Fruit fly (Drosophila melanogaster) whole organism, pupa: ENCODE results near the gene dysf.

ENCODE experiments used
- CG10348 ChIP-seq: fragments of 200-800 bp; sonication (Bioruptor generic); IDR thresholded peaks from 2 replicates; pipeline ENCODE4 v1.3.6; 2022; ENCODE audit warnings: missing biosample characterization, missing genetic modification characterization
- CG12605 ChIP-seq: fragments of 200-800 bp; sonication (Bioruptor generic); IDR thresholded peaks from 2 replicates; pipeline ENCODE4 v1.3.6; 2022; ENCODE audit warnings: missing biosample characterization, missing genetic modification characterization
- CG13204 ChIP-seq: fragments of 200-800 bp; sonication (Bioruptor generic); optimal IDR thresholded peaks from 2 replicates; lab custom pipeline; 2018; ENCODE audit warnings: missing biosample characterization, mild to moderate bottlenecking, missing genetic modification characterization, moderate library complexity
- CG14655 ChIP-seq: fragments of 200-800 bp; sonication (Bioruptor generic); optimal IDR thresholded peaks from 3 replicates; lab custom pipeline; 2017; ENCODE audit warnings: mild to moderate bottlenecking, missing biosample characterization, missing genetic modification reagents, missing genetic modification characterization
- CG15710 ChIP-seq: fragments of 200-800 bp; sonication (Bioruptor generic); optimal IDR thresholded peaks from 2 replicates; lab custom pipeline; 2018; ENCODE audit warnings: missing biosample characterization, mild to moderate bottlenecking, missing genetic modification characterization, moderate library complexity
- CG17806 ChIP-seq: fragments of 200-800 bp; sonication (Bioruptor generic); optimal IDR thresholded peaks from 2 replicates; lab custom pipeline; 2018; ENCODE audit warnings: missing biosample characterization, mild to moderate bottlenecking, missing genetic modification characterization, moderate library complexity
- CG32121 ChIP-seq: fragments of 200-800 bp; sonication (Bioruptor generic); IDR thresholded peaks from 2 replicates; pipeline ENCODE4 v1.3.6; 2022; ENCODE audit warnings: missing biosample characterization, missing genetic modification characterization
- CG34367 ChIP-seq: fragments of 200-800 bp; sonication (Bioruptor generic); optimal IDR thresholded peaks from 2 replicates; lab custom pipeline; 2018; ENCODE audit warnings: missing biosample characterization, mild to moderate bottlenecking, missing genetic modification characterization
- CG4496 ChIP-seq: fragments of 200-800 bp; sonication (Bioruptor generic); IDR thresholded peaks from 3 replicates; pipeline ENCODE4 v1.3.6; 2022; ENCODE audit warnings: missing biosample characterization, missing genetic modification characterization
- CG8159 ChIP-seq: fragments of 200-800 bp; sonication (Bioruptor generic); optimal IDR thresholded peaks from 3 replicates; lab custom pipeline; 2018; ENCODE audit warnings: missing biosample characterization, mild to moderate bottlenecking, missing genetic modification characterization, moderate library complexity
- CG8301 ChIP-seq: fragments of 200-800 bp; sonication (Bioruptor generic); optimal IDR thresholded peaks from 2 replicates; lab custom pipeline; 2018; ENCODE audit warnings: missing biosample characterization, mild to moderate bottlenecking, missing genetic modification characterization
- CG9948 ChIP-seq: fragments of 200-800 bp; sonication (Bioruptor generic); optimal IDR thresholded peaks from 2 replicates; lab custom pipeline; 2018; ENCODE audit warnings: missing biosample characterization, mild to moderate bottlenecking, missing genetic modification characterization, moderate library complexity
- D1 ChIP-seq: fragments of 200-800 bp; sonication (Bioruptor generic); optimal IDR thresholded peaks from 2 replicates; lab custom pipeline; 2018; ENCODE audit warnings: missing biosample characterization, mild to moderate bottlenecking, missing genetic modification characterization, moderate library complexity
- EcR ChIP-seq: fragments of 200-800 bp; sonication (Bioruptor generic); optimal IDR thresholded peaks from 3 replicates; lab custom pipeline; 2019; ENCODE audit warnings: missing biosample characterization, missing genetic modification characterization, mild to moderate bottlenecking, moderate library complexity, missing genetic modification reagents
- Ets98B ChIP-seq: fragments of 200-800 bp; sonication (Bioruptor generic); IDR thresholded peaks from 2 replicates; pipeline ENCODE4 v1.3.6; 2022; ENCODE audit warnings: missing biosample characterization, missing genetic modification characterization
- Pif1A ChIP-seq: fragments of 200-800 bp; sonication (Bioruptor generic); optimal IDR thresholded peaks from 3 replicates; lab custom pipeline; 2016; ENCODE audit warnings: missing biosample characterization, missing genetic modification characterization
- Pif1B ChIP-seq: fragments of 200-800 bp; sonication (Bioruptor generic); optimal IDR thresholded peaks from 3 replicates; lab custom pipeline; 2016; ENCODE audit warnings: missing biosample characterization, missing genetic modification characterization
- Snoo ChIP-seq: fragments of 200-800 bp; sonication (Bioruptor generic); optimal IDR thresholded peaks from 3 replicates; lab custom pipeline; 2017; ENCODE audit warnings: missing biosample characterization, mild to moderate bottlenecking, missing genetic modification characterization, inconsistent platforms
- fd96Ca ChIP-seq: fragments of 200-800 bp; sonication (Bioruptor generic); IDR thresholded peaks from 3 replicates; pipeline ENCODE4 v1.3.6; 2022; ENCODE audit warnings: missing biosample characterization, missing genetic modification characterization
- gl ChIP-seq: fragments of 200-800 bp; sonication (Bioruptor generic); optimal IDR thresholded peaks from 2 replicates; lab custom pipeline; 2018; ENCODE audit warnings: missing biosample characterization, mild to moderate bottlenecking, missing genetic modification characterization
- rn ChIP-seq: fragments of 200-800 bp; sonication (Bioruptor generic); IDR thresholded peaks from 2 replicates; pipeline ENCODE4 v1.3.6; 2022; ENCODE audit warnings: missing biosample characterization, missing genetic modification characterization

The dysf gene

DNA sequence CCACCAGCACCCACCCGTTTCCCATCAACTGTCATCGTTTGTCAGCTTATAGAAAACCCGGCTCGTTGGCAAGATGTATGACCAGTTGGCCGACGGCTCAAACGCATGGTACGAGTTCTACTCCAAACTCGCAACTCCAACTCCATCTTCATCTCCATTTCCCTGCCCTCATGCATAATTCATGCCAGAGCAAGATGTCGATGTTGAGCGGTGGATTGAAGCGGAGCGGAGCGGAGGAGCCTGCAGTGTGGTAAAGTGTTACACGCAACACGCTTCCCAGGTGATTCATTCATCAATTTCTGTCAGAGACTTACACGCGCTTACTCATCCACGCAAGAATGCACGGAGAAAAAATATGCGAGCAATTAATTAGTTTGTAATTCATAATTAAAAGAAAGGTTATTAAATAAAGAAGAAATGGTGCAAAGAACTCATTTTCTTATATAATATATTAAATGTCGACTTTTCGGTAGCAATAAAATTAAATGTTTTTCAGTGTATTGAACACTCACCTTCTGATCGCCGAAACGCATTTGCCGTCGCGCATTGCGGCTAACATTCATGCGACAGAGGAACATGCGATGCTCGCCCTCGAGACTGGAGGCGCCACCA is 17.0 kb downstream of the dysf start:
- peak; percentile 68 for TF ChIP-seq CG34367
- peak; percentile 74 for TF ChIP-seq Pif1A (GFP tag; lab: Kevin White, UChicago)
- peak; percentile 66 for TF ChIP-seq Pif1B
- peak; percentile 83 for TF ChIP-seq CG8159 (tag; lab: Kevin White, UChicago)
- peak; percentile 34 for TF ChIP-seq CG13204
- TF ChIP-seq CG17806: peak; percentile 78
- TF ChIP-seq Ets98B (GFP tag; lab: Robert Waterston, UW): peak; percentile 70
- peak; percentile 64; the same call in 2 of the 3 replicates for TF ChIP-seq CG4496 (GFP tag; lab: Robert Waterston, UW)
- peak; percentile 78 for TF ChIP-seq CG9948 (tag; lab: Kevin White, UChicago)
- TF ChIP-seq fd96Ca (GFP tag; lab: Robert Waterston, UW): 0 out of 3 replicates have a peak, but pooled peaks have one; percentile 46
- peak; percentile 50; the same call in 1 of the 2 replicates for TF ChIP-seq CG32121 (GFP tag; lab: Robert Waterston, UW)
- TF ChIP-seq rn (GFP tag; lab: Robert Waterston, UW): peak; percentile 44; the same call in 1 of the 2 replicates
- TF ChIP-seq Snoo (tag; lab: Kevin White, UChicago): peak; percentile 77
- peak; percentile 50 for TF ChIP-seq gl (tag; lab: Kevin White, UChicago)
- TF ChIP-seq EcR (GFP tag; lab: Kevin White, UChicago): no peak
- TF ChIP-seq CG14655 (GFP tag; lab: Kevin White, UChicago): peak; percentile 78
- TF ChIP-seq D1 (tag; lab: Kevin White, UChicago): no peak
- peak; percentile 74 for TF ChIP-seq CG8301 (tag; lab: Kevin White, UChicago)
- TF ChIP-seq CG10348: no peak
- TF ChIP-seq CG12605 (GFP tag; lab: Robert Waterston, UW): peak; percentile 65; the same call in 1 of the 2 replicates
- TF ChIP-seq CG15710 (tag; lab: Kevin White, UChicago): peak; percentile 79

DNA sequence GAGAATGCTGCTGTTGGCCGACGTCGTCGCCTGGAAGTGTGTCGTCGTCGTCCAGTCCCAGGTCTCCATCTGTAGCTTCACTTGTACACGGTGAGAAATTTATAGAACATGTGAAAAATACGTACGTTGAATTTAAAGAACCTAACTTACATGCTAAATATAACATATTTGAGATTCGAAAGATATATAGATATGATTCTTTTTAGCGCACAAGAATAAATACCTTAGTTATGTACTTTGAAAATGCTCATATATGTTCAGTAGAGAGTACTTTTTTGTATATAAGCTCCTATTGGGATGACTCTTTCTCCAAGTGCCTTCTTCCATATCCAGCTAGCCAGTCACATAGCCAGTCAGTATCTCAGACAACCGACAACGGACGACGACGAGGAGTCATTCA is 23.3 kb downstream of the dysf start:
- TF ChIP-seq Pif1B: peak; percentile 2
- TF ChIP-seq CG32121 (GFP tag; lab: Robert Waterston, UW): no peak
- TF ChIP-seq CG10348: no peak
- peak; percentile 40 for TF ChIP-seq CG17806
- no peak for TF ChIP-seq fd96Ca (GFP tag; lab: Robert Waterston, UW)
- TF ChIP-seq CG8301 (tag; lab: Kevin White, UChicago): peak; percentile 50
- peak; percentile 50 for TF ChIP-seq CG9948 (tag; lab: Kevin White, UChicago)
- no peak for TF ChIP-seq CG12605 (GFP tag; lab: Robert Waterston, UW)
- no peak for TF ChIP-seq D1 (tag; lab: Kevin White, UChicago)
- TF ChIP-seq EcR (GFP tag; lab: Kevin White, UChicago): no peak
- TF ChIP-seq CG15710 (tag; lab: Kevin White, UChicago): peak; percentile 19
- TF ChIP-seq Pif1A (GFP tag; lab: Kevin White, UChicago): no peak
- no peak for TF ChIP-seq gl (tag; lab: Kevin White, UChicago)
- peak; percentile 35 for TF ChIP-seq CG14655 (GFP tag; lab: Kevin White, UChicago)
- peak; percentile 67 for TF ChIP-seq CG8159 (tag; lab: Kevin White, UChicago)
- TF ChIP-seq CG4496 (GFP tag; lab: Robert Waterston, UW): no peak
- no peak for TF ChIP-seq Ets98B (GFP tag; lab: Robert Waterston, UW)

DNA sequence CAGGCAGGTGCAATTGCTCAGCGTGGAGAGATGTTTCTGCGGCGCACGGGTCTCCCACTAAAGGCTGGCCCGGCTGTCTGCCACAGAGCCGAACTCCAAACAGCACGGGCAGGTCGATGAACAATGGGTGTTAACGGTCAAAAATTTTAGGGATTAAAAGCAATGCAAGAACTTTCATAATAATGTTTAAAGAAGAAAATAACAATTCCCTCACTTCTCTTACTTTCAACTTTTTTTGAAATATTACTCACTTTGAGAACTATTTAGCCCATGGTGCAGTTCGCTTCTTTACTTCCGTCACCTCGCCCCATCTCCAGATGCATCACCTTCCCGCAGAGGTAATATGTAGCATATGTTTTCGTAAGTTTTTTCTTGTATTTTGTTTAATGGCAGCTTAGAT is 26.0 kb downstream of the dysf start:
- TF ChIP-seq Pif1A (GFP tag; lab: Kevin White, UChicago): peak; percentile 83
- TF ChIP-seq CG10348: no peak
- peak; percentile 61 for TF ChIP-seq Snoo (tag; lab: Kevin White, UChicago)
- peak; percentile 83 for TF ChIP-seq fd96Ca (GFP tag; lab: Robert Waterston, UW)
- no peak for TF ChIP-seq EcR (GFP tag; lab: Kevin White, UChicago)
- TF ChIP-seq Ets98B (GFP tag; lab: Robert Waterston, UW): peak; percentile 85
- TF ChIP-seq CG9948 (tag; lab: Kevin White, UChicago): peak; percentile 79
- TF ChIP-seq CG13204: peak; percentile 53
- TF ChIP-seq Pif1B: peak; percentile 80
- peak; percentile 92 for TF ChIP-seq CG4496 (GFP tag; lab: Robert Waterston, UW)
- TF ChIP-seq rn (GFP tag; lab: Robert Waterston, UW): peak; percentile 59; the same call in 1 of the 2 replicates
- TF ChIP-seq CG12605 (GFP tag; lab: Robert Waterston, UW): peak; percentile 80
- peak; percentile 64 for TF ChIP-seq gl (tag; lab: Kevin White, UChicago)
- peak; percentile 74 for TF ChIP-seq CG8159 (tag; lab: Kevin White, UChicago)
- TF ChIP-seq CG17806: peak; percentile 82
- peak; percentile 86 for TF ChIP-seq CG8301 (tag; lab: Kevin White, UChicago)
- TF ChIP-seq CG32121 (GFP tag; lab: Robert Waterston, UW): peak; percentile 64
- no peak for TF ChIP-seq D1 (tag; lab: Kevin White, UChicago)
- peak; percentile 65 for TF ChIP-seq CG34367
- peak; percentile 87 for TF ChIP-seq CG14655 (GFP tag; lab: Kevin White, UChicago)
- TF ChIP-seq CG15710 (tag; lab: Kevin White, UChicago): peak; percentile 76
- TF ChIP-seq, all 21 proteins: peak for 18

DNA sequence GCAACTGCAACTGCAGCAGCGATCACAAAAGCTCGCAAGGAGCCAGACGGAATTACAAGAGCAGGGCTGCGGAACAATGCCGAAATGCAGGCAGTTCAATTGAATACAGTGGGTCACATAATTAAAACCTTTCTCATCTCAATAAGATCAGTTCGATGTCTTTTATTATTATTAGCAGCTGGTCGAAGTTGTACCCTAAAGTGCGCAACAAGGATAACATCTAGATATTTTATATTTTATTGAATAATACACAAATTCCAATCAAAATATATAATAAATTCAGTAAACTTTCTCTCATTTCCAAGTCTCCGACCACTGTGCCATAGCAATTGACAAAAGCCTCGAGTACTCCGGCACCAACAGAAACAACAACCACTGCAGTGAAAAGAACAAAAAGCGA is 30.4 kb downstream of the dysf start:
- TF ChIP-seq fd96Ca (GFP tag; lab: Robert Waterston, UW): no peak
- TF ChIP-seq Pif1A (GFP tag; lab: Kevin White, UChicago): no peak
- TF ChIP-seq CG8301 (tag; lab: Kevin White, UChicago): peak; percentile 27
- TF ChIP-seq CG9948 (tag; lab: Kevin White, UChicago): peak; percentile 40
- peak; percentile 15 for TF ChIP-seq Pif1B
- TF ChIP-seq CG17806: peak; percentile 43
- peak; percentile 60 for TF ChIP-seq CG8159 (tag; lab: Kevin White, UChicago)
- no peak for TF ChIP-seq CG4496 (GFP tag; lab: Robert Waterston, UW)
- peak; percentile 58 for TF ChIP-seq CG14655 (GFP tag; lab: Kevin White, UChicago)
- peak; percentile 25 for TF ChIP-seq CG34367
- peak; percentile 12 for TF ChIP-seq Snoo (tag; lab: Kevin White, UChicago)
- peak; percentile 39 for TF ChIP-seq CG15710 (tag; lab: Kevin White, UChicago)

DNA sequence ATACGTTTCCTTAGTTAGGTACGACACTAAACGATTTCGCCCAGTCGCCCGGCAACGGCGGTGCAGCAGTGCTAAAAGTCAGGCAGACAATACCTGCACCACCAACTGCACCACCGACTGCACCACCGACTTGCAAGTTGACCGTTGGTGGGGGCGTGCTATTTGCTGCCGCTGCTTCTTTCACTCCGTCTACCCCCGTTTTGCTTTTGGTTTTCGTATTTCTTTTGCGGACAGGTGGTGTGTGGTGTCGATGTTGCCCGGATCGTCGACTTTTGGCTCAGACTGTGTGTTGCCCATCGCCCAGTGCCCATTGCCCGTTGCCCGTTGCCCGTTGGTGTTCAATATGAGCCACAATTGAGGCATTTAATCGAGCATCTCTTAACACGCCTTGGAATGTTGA is 33.8 kb downstream of the dysf start:
- TF ChIP-seq CG9948 (tag; lab: Kevin White, UChicago): no peak
- peak; percentile 66 for TF ChIP-seq CG13204
- TF ChIP-seq D1 (tag; lab: Kevin White, UChicago): no peak
